Worm (Caenorhabditis elegans) whole organism, midembryonic: Measurements from ENCODE around the gene T19B10.5.

ENCODE experiments used
- T22C8.4 ChIP-seq: fragments of 200-800 bp; sonication (Bioruptor generic); IDR thresholded peaks from 2 replicates; pipeline ENCODE4 v1.3.6; 2022; ENCODE audit warnings: missing genetic modification characterization, missing compliant biosample characterization
- cog-1 ChIP-seq: sonication (generic microtip); optimal IDR thresholded peaks from 2 replicates; lab custom pipeline; 2016; ENCODE audit warnings: missing genetic modification characterization, missing compliant biosample characterization
- flt-1 ChIP-seq: fragments of 200-800 bp; sonication (Bioruptor generic); IDR thresholded peaks from 2 replicates; pipeline ENCODE4 v1.3.6; 2022; ENCODE audit warnings: missing genetic modification characterization, missing compliant biosample characterization
- klf-2 ChIP-seq: fragments of 200-800 bp; sonication (Bioruptor generic); conservative IDR thresholded peaks from 2 replicates; pipeline ENCODE4 v1.3.6; 2022; ENCODE audit warnings: missing genetic modification reagents, missing genetic modification characterization, missing compliant biosample characterization
- med-1 ChIP-seq: sonication (generic microtip); optimal IDR thresholded peaks from 2 replicates; lab custom pipeline; 2017; ENCODE audit warnings: missing genetic modification characterization, mild to moderate bottlenecking, missing compliant biosample characterization, antibody characterized with exemption, missing genetic modification reagents; ENCODE audit not compliant: insufficient read depth
- ref-1 ChIP-seq: fragments of 200-800 bp; sonication (Bioruptor generic); conservative IDR thresholded peaks from 2 replicates; pipeline ENCODE4 v1.3.6; 2022; ENCODE audit warnings: missing genetic modification reagents, missing genetic modification characterization, missing compliant biosample characterization
- tab-1 ChIP-seq: fragments of 200-800 bp; sonication (Bioruptor generic); IDR thresholded peaks from 2 replicates; pipeline ENCODE4 v1.3.6; 2022; ENCODE audit warnings: missing genetic modification characterization, missing compliant biosample characterization

ce11 chrV:11196631-11197258 lies 37.7 kb upstream of the T19B10.5 start:
- TF ChIP-seq ref-1 (GFP tag; lab: Robert Waterston, UW) (no peak), tab-1 (GFP tag; lab: Robert Waterston, UW) (no peak), flt-1 (no peak), cog-1 (tag; lab: Kevin White, UChicago) (no peak), T22C8.4 (GFP tag; lab: Robert Waterston, UW) (no peak), med-1 (GFP tag; lab: Kevin White, UChicago) (no peak), klf-2 (no peak)
